Worm (Caenorhabditis elegans) whole organism, young adult: Measurements from ENCODE around the gene fut-8.

ENCODE experiments used
- B0261.1 ChIP-seq: sonication (generic microtip); optimal IDR thresholded peaks from 2 replicates; lab custom pipeline; 2016; ENCODE audit warnings: mild to moderate bottlenecking, missing genetic modification characterization, moderate library complexity, missing compliant biosample characterization
- nfya-2 ChIP-seq: fragments of 200-800 bp; sonication (Bioruptor generic); IDR thresholded peaks from 2 replicates; pipeline ENCODE4 v1.3.6; 2022; ENCODE audit warnings: missing genetic modification reagents, missing genetic modification characterization, missing compliant biosample characterization

The fut-8 gene

DNA sequence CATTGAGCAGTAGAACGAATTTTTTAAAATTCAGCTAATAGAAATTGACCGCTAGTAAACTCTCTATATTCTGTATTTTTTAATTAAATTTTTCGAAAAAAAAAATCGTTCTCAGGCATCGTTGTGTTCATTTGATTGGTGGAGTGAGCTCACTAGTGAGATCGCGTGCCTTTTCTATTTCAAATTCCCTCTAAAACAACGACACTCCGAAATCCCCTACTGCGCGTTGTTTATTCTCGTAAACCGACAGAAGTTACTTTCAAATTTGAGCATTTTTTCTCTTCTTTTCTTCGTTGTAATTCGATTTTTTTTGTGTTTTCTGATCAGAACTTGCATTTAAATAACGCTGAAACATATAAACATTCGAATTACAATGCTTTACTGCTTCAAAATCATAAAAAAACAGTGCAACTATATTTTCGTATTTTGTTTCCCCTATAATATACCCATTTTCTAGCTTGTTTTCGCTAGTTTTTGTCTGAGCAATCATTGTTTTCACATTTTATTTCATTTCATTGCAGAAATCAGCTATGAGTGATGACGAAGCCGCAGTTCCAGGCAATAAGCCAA, 50.7 kb downstream of the fut-8 start, which contains the start of gene syf-3 (continued):
- no peak for TF ChIP-seq B0261.1 (tag; lab: Kevin White, UChicago)
- no peak for TF ChIP-seq nfya-2 (GFP tag; lab: Robert Waterston, UW)
